Worm (Caenorhabditis elegans) whole organism, midembryonic: ENCODE results near the gene tag-293.

Experiments used
- T22C8.4 ChIP-seq: fragments of 200-800 bp; sonication (Bioruptor generic); IDR thresholded peaks from 2 replicates; pipeline ENCODE4 v1.3.6; 2022; ENCODE audit warnings: missing genetic modification characterization, missing compliant biosample characterization
- flt-1 ChIP-seq: fragments of 200-800 bp; sonication (Bioruptor generic); IDR thresholded peaks from 2 replicates; pipeline ENCODE4 v1.3.6; 2022; ENCODE audit warnings: missing genetic modification characterization, missing compliant biosample characterization
- ref-1 ChIP-seq: fragments of 200-800 bp; sonication (Bioruptor generic); conservative IDR thresholded peaks from 2 replicates; pipeline ENCODE4 v1.3.6; 2022; ENCODE audit warnings: missing genetic modification reagents, missing genetic modification characterization, missing compliant biosample characterization
- tab-1 ChIP-seq: fragments of 200-800 bp; sonication (Bioruptor generic); IDR thresholded peaks from 2 replicates; pipeline ENCODE4 v1.3.6; 2022; ENCODE audit warnings: missing genetic modification characterization, missing compliant biosample characterization
- ztf-23 ChIP-seq: fragments of 200-800 bp; sonication (Bioruptor generic); IDR thresholded peaks from 2 replicates; pipeline ENCODE4 v1.3.6; 2022; ENCODE audit warnings: missing genetic modification reagents, missing genetic modification characterization, missing compliant biosample characterization
- ztf-29 ChIP-seq: fragments of 200-800 bp; sonication (Bioruptor generic); IDR thresholded peaks from 2 replicates; pipeline ENCODE4 v1.3.6; 2022; ENCODE audit warnings: missing genetic modification reagents, missing genetic modification characterization, missing compliant biosample characterization

DNA sequence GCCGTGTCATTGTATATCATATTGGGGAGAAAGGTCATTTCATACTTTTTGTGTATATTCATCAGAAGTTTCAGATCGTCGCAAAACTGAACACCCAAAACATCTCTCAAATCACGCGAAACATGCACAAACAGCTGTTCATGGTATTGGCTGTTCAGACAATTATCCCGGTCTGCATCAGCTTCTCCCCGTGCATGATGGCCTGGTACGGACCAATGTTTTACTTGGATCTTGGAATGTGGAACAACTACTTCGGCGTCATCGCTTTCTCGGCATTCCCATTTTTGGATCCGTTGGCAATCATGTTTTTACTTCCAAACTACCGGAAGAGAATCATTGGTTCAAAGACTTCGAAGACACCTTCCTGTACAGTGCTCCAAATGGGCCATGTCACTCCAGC, 48.1 kb upstream of the tag-293 start:
- TF ChIP-seq T22C8.4 (GFP tag; lab: Robert Waterston, UW) (no peak), flt-1 (GFP tag; lab: Robert Waterston, UW) (no peak), ref-1 (GFP tag; lab: Robert Waterston, UW) (no peak), ztf-29 (GFP tag; lab: Robert Waterston, UW) (no peak), ztf-23 (no peak), tab-1 (GFP tag; lab: Robert Waterston, UW) (no peak)
